Fruit fly (Drosophila melanogaster): Measurements from ENCODE around the gene CG3062.

Gene CG3062

dm6 chrX:4615684-4616292 is 28.9 kb downstream of the CG3062 start (continued):
- no peak for TF ChIP-seq Sox14 (GFP tag; optimal IDR thresholded peaks at IDR 0.05)
- TF ChIP-seq CG10669 (GFP tag; optimal IDR thresholded peaks at IDR 0.05): no peak
- TF ChIP-seq spab (GFP tag; optimal IDR thresholded peaks at IDR 0.05): no peak
- peak; percentile 22 for TF ChIP-seq CG31627 (GFP tag; optimal IDR thresholded peaks at IDR 0.05)
- peak; percentile 56 for TF ChIP-seq eg (GFP tag; IDR thresholded peaks at IDR 0.05)
- no peak for TF ChIP-seq dac (GFP tag; optimal IDR thresholded peaks at IDR 0.05)
- no peak for TF ChIP-seq fd59A (GFP tag; optimal IDR thresholded peaks at IDR 0.05)
- TF ChIP-seq ss (GFP tag; optimal IDR thresholded peaks at IDR 0.05): no peak

dm6 chrX:4614945-4615344 is 29.7 kb downstream of the CG3062 start:
- peak; percentile 2 for TF ChIP-seq CG3919 (GFP tag; optimal IDR thresholded peaks at IDR 0.05)
- no peak for TF ChIP-seq Hr38 (GFP tag; optimal IDR thresholded peaks at IDR 0.05)
- no peak for TF ChIP-seq spab (GFP tag; optimal IDR thresholded peaks at IDR 0.05)
- TF ChIP-seq salr (GFP tag; optimal IDR thresholded peaks at IDR 0.05): no peak
- TF ChIP-seq Lpt (GFP tag; optimal IDR thresholded peaks at IDR 0.05): no peak
- peak; percentile 50 for TF ChIP-seq topi (GFP tag; optimal IDR thresholded peaks at IDR 0.05)
- no peak for TF ChIP-seq fd85E (GFP tag; optimal IDR thresholded peaks at IDR 0.05)
- TF ChIP-seq dsx (GFP tag; optimal IDR thresholded peaks at IDR 0.05; ENCODE audit: poor library complexity, severe bottlenecking): no peak
- TF ChIP-seq CG32006 (GFP tag; optimal IDR thresholded peaks at IDR 0.05): peak; percentile 4
- TF ChIP-seq CG6276 (GFP tag; optimal IDR thresholded peaks at IDR 0.05): no peak
- TF ChIP-seq Hr4 (GFP tag; optimal IDR thresholded peaks at IDR 0.05): no peak
- peak; percentile 25 for TF ChIP-seq net (GFP tag; optimal IDR thresholded peaks at IDR 0.05)
- TF ChIP-seq eg (GFP tag; IDR thresholded peaks at IDR 0.05): peak; percentile 52; the same call in 1 of the 3 replicates
- TF ChIP-seq Gug (GFP tag; IDR thresholded peaks at IDR 0.05): peak; percentile 33
- TF ChIP-seq svp (GFP tag): peak; percentile 52
- TF ChIP-seq Eip93F (GFP tag; optimal IDR thresholded peaks at IDR 0.05): no peak
- no peak for TF ChIP-seq CG1621 (tag; optimal IDR thresholded peaks at IDR 0.05)
- TF ChIP-seq CG8319 (GFP tag; optimal IDR thresholded peaks at IDR 0.05): no peak
- peak; percentile 11 for TF ChIP-seq pdm3 (GFP tag; optimal IDR thresholded peaks at IDR 0.05)
- no peak for TF ChIP-seq vri (GFP tag; optimal IDR thresholded peaks at IDR 0.05)
- peak; percentile 18 for TF ChIP-seq Met (GFP tag; optimal IDR thresholded peaks at IDR 0.05)
- TF ChIP-seq Eip75B (GFP tag; optimal IDR thresholded peaks at IDR 0.05): peak; percentile 8
- TF ChIP-seq CG6792 (GFP tag; optimal IDR thresholded peaks at IDR 0.05): no peak
- TF ChIP-seq Blimp-1 (GFP tag; optimal IDR thresholded peaks at IDR 0.05): no peak
- TF ChIP-seq Smox (GFP tag; optimal IDR thresholded peaks at IDR 0.05): peak; percentile 31
- TF ChIP-seq CG11294 (GFP tag; IDR thresholded peaks at IDR 0.05): no peak
- TF ChIP-seq OdsH (GFP tag; optimal IDR thresholded peaks at IDR 0.05): peak; percentile 29
- TF ChIP-seq Eip78C (GFP tag): peak; percentile 37
- TF ChIP-seq acj6 (GFP tag; optimal IDR thresholded peaks at IDR 0.05): peak; percentile 25
- TF ChIP-seq CG10669 (GFP tag; optimal IDR thresholded peaks at IDR 0.05): no peak
- TF ChIP-seq CG6163 (GFP tag; IDR thresholded peaks at IDR 0.05): peak; percentile 33; the same call in 1 of the 3 replicates
- TF ChIP-seq lz (GFP tag; optimal IDR thresholded peaks at IDR 0.05): peak; percentile 20
- TF ChIP-seq CG7368 (GFP tag; optimal IDR thresholded peaks at IDR 0.05): peak; percentile 18
- no peak for TF ChIP-seq ss (GFP tag; optimal IDR thresholded peaks at IDR 0.05)
- TF ChIP-seq cyc (GFP tag; optimal IDR thresholded peaks at IDR 0.05): peak; percentile 40
- TF ChIP-seq CG9139 (GFP tag; optimal IDR thresholded peaks at IDR 0.05): no peak
- TF ChIP-seq CG15336 (GFP tag; IDR thresholded peaks at IDR 0.05): 0 out of 2 replicates have a peak, but pooled peaks have one; percentile 10
- TF ChIP-seq CG4318 (GFP tag; optimal IDR thresholded peaks at IDR 0.05): no peak
- no peak for TF ChIP-seq Sox102F (GFP tag; optimal IDR thresholded peaks at IDR 0.05)
- TF ChIP-seq CG8119 (GFP tag; IDR thresholded peaks at IDR 0.05): 0 out of 3 replicates have a peak, but pooled peaks have one; percentile 13
- no peak for TF ChIP-seq Ets96B (tag; optimal IDR thresholded peaks at IDR 0.05)
- TF ChIP-seq achi (GFP tag; optimal IDR thresholded peaks at IDR 0.05): no peak
- TF ChIP-seq Hr39 (GFP tag; optimal IDR thresholded peaks at IDR 0.05): peak; percentile 63
- no peak for TF ChIP-seq CG6808 (GFP tag; optimal IDR thresholded peaks at IDR 0.05)
- TF ChIP-seq CG8632 (GFP tag; optimal IDR thresholded peaks at IDR 0.05): no peak
- no peak for TF ChIP-seq dac (GFP tag; optimal IDR thresholded peaks at IDR 0.05)

All from whole organism, prepupa.